Worm (Caenorhabditis elegans): Measurements from ENCODE around the gene F16B4.7.

DNA sequence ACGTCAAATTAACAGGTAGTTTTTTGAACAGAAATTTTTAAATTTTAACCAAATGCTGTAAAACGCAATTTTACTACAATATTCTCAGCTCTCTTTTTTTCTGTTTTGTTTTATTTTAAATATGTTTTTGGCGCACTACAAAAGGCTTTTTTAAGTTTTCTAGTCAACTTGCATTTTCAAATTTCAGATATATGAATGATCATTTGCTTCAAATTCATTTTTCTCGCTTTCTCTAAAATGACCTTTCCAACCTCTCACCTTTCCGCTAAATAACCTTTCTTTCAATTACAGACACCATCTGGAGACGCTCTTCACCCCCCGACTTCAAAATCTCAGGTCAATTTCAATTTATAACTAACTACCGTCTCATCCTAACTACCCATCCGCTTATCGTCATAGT is 18.7 kb upstream of the F16B4.7 start, which contains the start of gene cdc-25.2:
- no peak for TF ChIP-seq lin-15B (tag; optimal IDR thresholded peaks at IDR 0.05)
- TF ChIP-seq efl-1 (optimal IDR thresholded peaks at IDR 0.05): no peak
- TF ChIP-seq efl-1 (GFP tag; optimal IDR thresholded peaks at IDR 0.05 in 1 of 2): no peak
- TF ChIP-seq snpc-4 (tag; optimal IDR thresholded peaks at IDR 0.05): no peak

Data from whole organism, L1 larva.